Fruit fly (Drosophila melanogaster) S2 (cell line): Measurements from ENCODE around the gene PNKP.

ENCODE experiments used
- CG8478 ChIP-seq: fragments of >200 bp; optimal IDR thresholded peaks from 2 replicates; lab custom pipeline; 2018
- CTCF ChIP-seq, 2 experiments: fragments of >200 bp; optimal IDR thresholded peaks; 2 replicates each; lab custom pipeline; 2018

DNA sequence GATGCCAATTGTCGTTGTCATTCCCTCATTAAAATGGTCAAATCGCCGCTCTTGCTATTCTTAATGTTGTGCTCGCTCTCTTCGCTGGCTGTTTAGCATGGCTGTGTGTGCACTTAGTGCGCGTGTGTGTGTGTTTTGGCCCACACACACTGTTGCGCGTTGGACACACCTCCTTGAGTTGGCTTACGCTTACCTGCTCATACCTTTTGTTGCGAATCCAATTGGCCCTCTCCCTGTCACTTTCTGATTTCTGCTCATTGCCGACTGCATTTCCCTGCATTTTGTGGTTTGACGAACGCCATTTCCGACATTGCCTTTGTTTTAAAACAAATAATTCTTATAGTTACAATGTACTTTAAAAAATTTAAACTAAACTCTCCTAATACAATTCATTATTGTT is 8.3 kb downstream of the PNKP start:
- TF ChIP-seq CG8478 (lab: Kevin White, UChicago) (no peak), CTCF (optimal IDR thresholded peaks at IDR 0.05; lab: Kevin White, UChicago) (no peak)
